Fruit fly (Drosophila melanogaster): ENCODE data around the gene CG8326.

DNA sequence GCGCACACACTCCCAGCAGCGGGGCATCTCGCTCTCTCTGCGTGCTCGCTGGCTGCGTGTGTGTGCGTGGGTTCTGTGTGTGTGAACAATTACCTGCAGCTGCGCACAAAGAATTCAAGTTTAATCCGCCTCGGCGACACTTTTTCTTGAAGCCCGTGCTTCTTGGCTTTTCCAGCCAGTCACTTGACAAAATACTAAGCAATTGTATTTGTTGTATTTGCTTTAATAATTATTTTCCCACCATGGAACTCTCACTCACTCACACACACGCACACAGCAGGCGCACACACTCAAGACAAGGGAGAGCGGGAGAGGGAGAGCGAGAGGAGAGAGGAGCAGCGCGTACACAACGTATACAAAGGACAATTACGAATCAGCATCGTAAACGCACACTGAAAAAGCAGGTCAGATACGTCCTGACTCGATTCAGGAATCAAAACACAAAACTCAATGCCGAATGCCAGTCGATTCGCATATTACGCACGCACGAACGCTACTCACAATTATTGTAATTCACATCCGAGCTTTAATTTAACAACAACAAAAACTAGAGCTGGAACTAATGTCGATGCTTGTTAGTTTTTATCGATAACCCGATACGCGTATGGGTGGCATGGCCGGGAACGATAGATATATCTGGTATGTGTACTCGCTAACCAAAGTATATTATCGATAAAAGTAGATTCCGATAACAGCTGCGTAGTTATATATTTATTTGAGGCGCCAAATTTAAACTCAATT, 22.9 kb upstream of the CG8326 start, which contains the start of gene RhoGAPp190:
- TF ChIP-seq Crg-1 (GFP tag; optimal IDR thresholded peaks at IDR 0.05) (no peak), cnc (optimal IDR thresholded peaks at IDR 0.05) (no peak)
